Worm (Caenorhabditis elegans): ENCODE data around the gene fubl-2.
A peak's percentile ranks its signal among the peaks of the same experiment; 100 is the strongest.

fubl-2 gene

ce11 chrIII:7078737-7079136 lies 8.8 kb downstream of the fubl-2 start, which contains the start of gene ZK418.6:
Gene ZK418.6, minus strand, starts transcription at chrIII:7078837.
- TF ChIP-seq aly-2 (tag; optimal IDR thresholded peaks at IDR 0.05) (no peak), ceh-16 (tag; optimal IDR thresholded peaks at IDR 0.05) (no peak), crh-2 (tag; optimal IDR thresholded peaks at IDR 0.05) (no peak), ceh-82 (tag; optimal IDR thresholded peaks at IDR 0.05) (no peak)

DNA sequence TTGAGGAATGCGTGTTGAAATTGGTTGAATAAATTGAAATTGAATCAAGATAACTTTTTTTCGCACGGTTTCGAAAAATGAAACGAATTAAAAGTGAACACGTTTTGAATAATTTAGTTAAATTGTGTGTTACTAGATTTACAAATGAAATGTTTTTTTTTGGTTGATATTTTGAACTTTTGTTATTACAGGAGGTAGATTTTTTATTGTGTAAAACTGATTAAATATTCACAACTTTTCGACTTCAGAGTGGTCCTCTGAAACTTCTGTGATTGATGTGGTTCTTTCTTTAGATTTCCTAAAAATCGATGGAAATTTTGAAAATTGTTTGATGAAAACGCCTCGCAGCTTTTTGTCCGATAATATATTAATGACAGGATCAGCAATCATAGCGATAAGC lies 11.2 kb downstream of the fubl-2 start, which contains the start of gene ZK418.13:
Gene ZK418.13 (minus strand): TSS at position 101 of the 400 bp plus-strand sequence.
- TF ChIP-seq egl-27 (tag; optimal IDR thresholded peaks at IDR 0.05) (no peak), fos-1 (tag; optimal IDR thresholded peaks at IDR 0.05) (no peak), mbf-1 (tag; optimal IDR thresholded peaks at IDR 0.05) (no peak), ztf-1 (GFP tag; conservative IDR thresholded peaks at IDR 0.05) (no peak), sma-9 (GFP tag; optimal IDR thresholded peaks at IDR 0.05) (no peak), sma-9 (tag; optimal IDR thresholded peaks at IDR 0.05) (no peak)

DNA sequence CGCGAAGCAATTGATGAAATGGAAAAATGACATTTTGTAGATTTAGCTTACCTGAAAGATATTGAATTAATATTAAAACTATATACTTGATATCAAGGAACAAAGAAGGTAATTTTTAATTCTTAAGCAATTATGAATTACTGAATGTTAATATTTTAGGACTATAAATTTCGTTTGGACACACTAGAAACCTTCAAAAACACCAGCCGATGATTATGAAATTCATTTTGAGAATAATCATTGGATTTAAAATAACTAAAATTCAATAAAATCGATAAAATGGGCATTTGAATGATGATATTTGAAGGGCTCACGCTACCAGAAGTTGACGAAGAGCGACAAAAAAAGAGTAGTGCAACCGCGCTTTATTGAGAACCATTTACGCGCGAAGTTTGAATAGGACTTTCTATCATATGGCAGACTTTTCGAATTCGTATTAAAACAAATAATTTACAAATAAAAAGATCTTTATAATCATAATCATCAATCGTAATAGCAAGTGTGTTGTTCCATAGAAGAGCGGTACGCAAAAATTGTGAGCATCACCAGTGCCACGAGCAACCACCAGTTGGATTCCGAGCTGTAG lies 13.6 kb downstream of the fubl-2 start, which contains the start of gene ZK418.5:
Gene ZK418.5 (minus strand): TSS at position 51 of the 586 bp plus-strand sequence.
- TF ChIP-seq Y55F3AM.14 (GFP tag; optimal IDR thresholded peaks at IDR 0.05): no peak
- no peak for TF ChIP-seq unc-39 (tag; optimal IDR thresholded peaks at IDR 0.05)
- peak; percentile 30 to 77 for TF ChIP-seq lsy-2 (tag; optimal IDR thresholded peaks at IDR 0.05)
- TF ChIP-seq lin-13 (GFP tag; optimal IDR thresholded peaks at IDR 0.05): peak; percentile 45
- no peak for TF ChIP-seq mdl-1 (tag; optimal IDR thresholded peaks at IDR 0.05)
- peak; percentile 49 for TF ChIP-seq crh-2 (tag; optimal IDR thresholded peaks at IDR 0.05)
- peak; percentile 70 for TF ChIP-seq unc-55 (GFP tag; optimal IDR thresholded peaks at IDR 0.05)
- no peak for TF ChIP-seq snpc-4 (tag; optimal IDR thresholded peaks at IDR 0.05)
- TF ChIP-seq nhr-6 (tag; optimal IDR thresholded peaks at IDR 0.05): no peak
- no peak for TF ChIP-seq fos-1 (tag; optimal IDR thresholded peaks at IDR 0.05)
- TF ChIP-seq sma-9 (GFP tag; optimal IDR thresholded peaks at IDR 0.05): peak; percentile 28
- TF ChIP-seq sma-9 (tag; optimal IDR thresholded peaks at IDR 0.05): no peak
- TF ChIP-seq ama-1 (optimal IDR thresholded peaks at IDR 0.05): no peak
- TF ChIP-seq sem-4 (tag; optimal IDR thresholded peaks at IDR 0.05): no peak
- TF ChIP-seq ceh-82 (tag; optimal IDR thresholded peaks at IDR 0.05): no peak
- peak; percentile 28 for TF ChIP-seq skn-1 (tag; optimal IDR thresholded peaks at IDR 0.05)
- TF ChIP-seq mbf-1 (tag; optimal IDR thresholded peaks at IDR 0.05): no peak
- no peak for TF ChIP-seq nhr-237 (tag; optimal IDR thresholded peaks at IDR 0.05)
- TF ChIP-seq sma-3 (GFP tag; optimal IDR thresholded peaks at IDR 0.05): peak; percentile 41
- no peak for TF ChIP-seq R02D3.7 (tag; optimal IDR thresholded peaks at IDR 0.05)
- TF ChIP-seq elt-1 (tag; optimal IDR thresholded peaks at IDR 0.05): no peak
- TF ChIP-seq unc-62 (GFP tag; optimal IDR thresholded peaks at IDR 0.05): no peak
- TF ChIP-seq zag-1 (tag; optimal IDR thresholded peaks at IDR 0.05): no peak
- no peak for TF ChIP-seq ztf-4 (tag; optimal IDR thresholded peaks at IDR 0.05)
- no peak for TF ChIP-seq nhr-23 (tag; optimal IDR thresholded peaks at IDR 0.05)
- no peak for TF ChIP-seq nhr-12 (tag; optimal IDR thresholded peaks at IDR 0.05)
- no peak for TF ChIP-seq lin-39 (tag; optimal IDR thresholded peaks at IDR 0.05)
- no peak for TF ChIP-seq nhr-25 (tag; optimal IDR thresholded peaks at IDR 0.05)
- TF ChIP-seq alr-1 (tag; optimal IDR thresholded peaks at IDR 0.05): no peak
- TF ChIP-seq ZK546.5 (tag; optimal IDR thresholded peaks at IDR 0.05): no peak
- TF ChIP-seq nhr-11 (tag; optimal IDR thresholded peaks at IDR 0.05): no peak
- peak; percentile 55 for TF ChIP-seq nhr-129 (tag; optimal IDR thresholded peaks at IDR 0.05)
- TF ChIP-seq nhr-10 (tag; optimal IDR thresholded peaks at IDR 0.05): no peak
- no peak for TF ChIP-seq elt-3 (tag; optimal IDR thresholded peaks at IDR 0.05)
- TF ChIP-seq F13H6.1 (tag; optimal IDR thresholded peaks at IDR 0.05): no peak
- TF ChIP-seq blmp-1 (tag; optimal IDR thresholded peaks at IDR 0.05; ENCODE audit: insufficient read depth): no peak
- peak; percentile 25 for TF ChIP-seq mab-5 (tag; optimal IDR thresholded peaks at IDR 0.05)
- TF ChIP-seq ceh-16 (tag; optimal IDR thresholded peaks at IDR 0.05): no peak
- TF ChIP-seq gmeb-1 (tag; optimal IDR thresholded peaks at IDR 0.05): peak; percentile 97
- no peak for TF ChIP-seq peb-1 (tag; optimal IDR thresholded peaks at IDR 0.05)
- no peak for TF ChIP-seq nhr-77 (tag; optimal IDR thresholded peaks at IDR 0.05)
- TF ChIP-seq egl-27 (tag; optimal IDR thresholded peaks at IDR 0.05): peak; percentile 3
- no peak for TF ChIP-seq aly-2 (tag; optimal IDR thresholded peaks at IDR 0.05)
- no peak for TF ChIP-seq lin-11 (tag; optimal IDR thresholded peaks at IDR 0.05)
- TF ChIP-seq ztf-11 (tag; optimal IDR thresholded peaks at IDR 0.05): no peak
- TF ChIP-seq nhr-21 (tag; optimal IDR thresholded peaks at IDR 0.05): no peak
- no peak for TF ChIP-seq dmd-4 (tag; optimal IDR thresholded peaks at IDR 0.05)
- TF ChIP-seq ztf-1 (GFP tag; conservative IDR thresholded peaks at IDR 0.05): no peak
- TF ChIP-seq C34F6.9 (tag; optimal IDR thresholded peaks at IDR 0.05): peak; percentile 56
